Worm (Caenorhabditis elegans) whole organism, L2 larva: ENCODE data around the gene T24E12.12.

Experiments
- lin-11 ChIP-seq: fragments of 150-350 bp; sonication (generic microtip); optimal IDR thresholded peaks from 2 replicates; lab custom pipeline; 2014; ENCODE audit warnings: missing biosample characterization, missing genetic modification characterization, inconsistent platforms, mixed read lengths
- ztf-11 ChIP-seq: sonication (generic microtip); optimal IDR thresholded peaks from 2 replicates; lab custom pipeline; 2017; ENCODE audit warnings: missing biosample characterization, missing genetic modification characterization

DNA sequence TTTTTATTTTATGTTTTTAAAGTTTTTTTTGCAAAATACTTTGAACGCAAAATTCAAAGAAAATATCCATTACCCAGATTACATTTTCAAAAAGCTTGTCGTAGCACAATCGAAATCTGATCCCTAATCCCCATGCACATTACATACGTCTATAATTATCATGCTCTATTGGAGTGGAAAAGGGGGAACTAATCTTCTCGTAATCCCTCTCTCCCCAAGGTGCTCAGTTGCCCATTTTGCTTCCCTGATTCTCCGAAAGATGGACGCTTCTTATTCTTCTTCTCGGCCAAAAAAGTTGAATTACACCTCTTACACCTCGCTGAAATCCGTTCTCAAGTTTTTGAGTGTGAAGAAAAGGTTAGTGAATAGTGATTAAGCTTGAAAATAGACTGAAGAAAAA is 48.0 kb upstream of the T24E12.12 start, which contains the start of gene fbxc-53:
- TF ChIP-seq ztf-11 (tag; lab: Kevin White, UChicago) (no peak), lin-11 (tag; lab: Kevin White, UChicago) (no peak)
